Fruit fly (Drosophila melanogaster) whole organism, adult: ENCODE data around the gene CG12182.

Experiments
- CG11617 ChIP-seq: fragments of 200-800 bp; sonication (Bioruptor generic); optimal IDR thresholded peaks from 2 replicates; lab custom pipeline; 2017; ENCODE audit warnings: mild to moderate bottlenecking, missing biosample characterization, missing genetic modification reagents, missing genetic modification characterization
- CG12768 ChIP-seq: fragments of 200-800 bp; sonication (Bioruptor generic); optimal IDR thresholded peaks from 2 replicates; lab custom pipeline; 2017; ENCODE audit warnings: missing biosample characterization, missing genetic modification characterization, mild to moderate bottlenecking, moderate library complexity, missing genetic modification reagents
- CG14711 ChIP-seq: fragments of 200-800 bp; sonication (Bioruptor generic); optimal IDR thresholded peaks from 2 replicates; lab custom pipeline; 2018; ENCODE audit warnings: missing biosample characterization, mild to moderate bottlenecking, missing genetic modification characterization, moderate library complexity
- CG1620 ChIP-seq: fragments of 200-800 bp; sonication (Bioruptor generic); optimal IDR thresholded peaks from 2 replicates; lab custom pipeline; 2016; ENCODE audit warnings: missing biosample characterization, missing genetic modification characterization
- CG33017 ChIP-seq: fragments of 200-800 bp; sonication (Bioruptor generic); optimal IDR thresholded peaks from 2 replicates; lab custom pipeline; 2018; ENCODE audit warnings: missing biosample characterization, mild to moderate bottlenecking, missing genetic modification characterization, moderate library complexity
- CG5204 ChIP-seq: fragments of 200-800 bp; sonication (Bioruptor generic); optimal IDR thresholded peaks from 2 replicates; lab custom pipeline; 2016; ENCODE audit warnings: missing biosample characterization, missing genetic modification characterization
- CG7045 ChIP-seq: fragments of 200-800 bp; sonication (Bioruptor generic); optimal IDR thresholded peaks from 2 replicates; lab custom pipeline; 2017; ENCODE audit warnings: missing biosample characterization, mild to moderate bottlenecking, missing genetic modification characterization
- CG7101 ChIP-seq: fragments of 200-800 bp; sonication (Bioruptor generic); optimal IDR thresholded peaks from 2 replicates; lab custom pipeline; 2018; ENCODE audit warnings: missing biosample characterization, mild to moderate bottlenecking, missing genetic modification characterization, moderate library complexity
- Clk ChIP-seq: fragments of 200-800 bp; sonication (Bioruptor generic); optimal IDR thresholded peaks from 2 replicates; lab custom pipeline; 2017; ENCODE audit warnings: missing biosample characterization, missing genetic modification characterization
- Crg-1 ChIP-seq: fragments of 200-800 bp; sonication (Bioruptor generic); optimal IDR thresholded peaks from 2 replicates; lab custom pipeline; 2016; ENCODE audit warnings: missing biosample characterization, missing genetic modification characterization
- Hr96 ChIP-seq: fragments of 200-800 bp; sonication (Bioruptor generic); optimal IDR thresholded peaks from 2 replicates; lab custom pipeline; 2016; ENCODE audit warnings: missing biosample characterization, missing genetic modification characterization
- Mnt ChIP-seq: fragments of 200-800 bp; sonication (Bioruptor generic); optimal IDR thresholded peaks from 2 replicates; lab custom pipeline; 2016; ENCODE audit warnings: missing biosample characterization, mild to moderate bottlenecking, missing genetic modification characterization
- bab1 ChIP-seq: fragments of 200-800 bp; sonication (Bioruptor generic); optimal IDR thresholded peaks from 3 replicates; lab custom pipeline; 2019; ENCODE audit warnings: missing biosample characterization, mild to moderate bottlenecking, missing genetic modification characterization, moderate library complexity
- cic ChIP-seq: fragments of 200-800 bp; sonication (Bioruptor generic); optimal IDR thresholded peaks from 2 replicates; lab custom pipeline; 2017; ENCODE audit warnings: missing biosample characterization, mild to moderate bottlenecking, missing genetic modification characterization, moderate library complexity
- cnc ChIP-seq, 2 experiments: fragments of >200 bp; optimal IDR thresholded peaks; 2 replicates each; lab custom pipeline; 2017
- kay ChIP-seq: fragments of 200-800 bp; sonication (Bioruptor generic); peaks from one replicate; lab custom pipeline; 2016; ENCODE audit warnings: missing biosample characterization, missing genetic modification characterization, borderline replicate concordance
- pad ChIP-seq: fragments of 200-800 bp; sonication (Bioruptor generic); optimal IDR thresholded peaks from 3 replicates; lab custom pipeline; 2017; ENCODE audit warnings: missing biosample characterization, missing genetic modification characterization, mild to moderate bottlenecking, moderate library complexity, missing genetic modification reagents
- tj ChIP-seq: fragments of 200-800 bp; sonication (Bioruptor generic); optimal IDR thresholded peaks from 3 replicates; lab custom pipeline; 2017; ENCODE audit warnings: missing biosample characterization, mild to moderate bottlenecking, missing genetic modification characterization, moderate library complexity
- toe ChIP-seq: fragments of 200-800 bp; sonication (Bioruptor generic); optimal IDR thresholded peaks from 2 replicates; lab custom pipeline; 2016; ENCODE audit warnings: missing biosample characterization, missing genetic modification characterization

CG12182 gene

DNA sequence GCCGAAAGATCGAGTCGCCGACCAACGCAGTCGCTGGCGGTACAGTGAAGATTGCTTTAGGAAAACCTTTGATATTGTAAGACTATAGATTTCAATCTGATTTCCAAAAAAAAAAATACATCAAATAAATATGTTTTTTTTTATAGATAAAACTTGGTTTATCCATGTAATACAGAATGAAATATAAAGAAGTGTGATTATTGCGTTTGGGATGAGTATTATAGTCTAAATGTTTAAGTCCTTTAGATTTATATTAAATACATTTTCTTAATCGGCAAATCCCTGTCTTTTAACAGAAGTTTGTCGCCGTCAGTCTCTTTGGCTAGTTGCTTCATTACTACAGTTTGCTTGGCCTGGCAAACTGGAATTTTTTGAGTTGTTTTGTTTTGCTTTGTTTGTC, 17.5 kb downstream of the CG12182 start:
- no peak for TF ChIP-seq kay
- no peak for TF ChIP-seq CG7045 (GFP tag; lab: Kevin White, UChicago)
- TF ChIP-seq bab1 (GFP tag; lab: Kevin White, UChicago) = no peak
- TF ChIP-seq CG1620 = no peak
- TF ChIP-seq cic (GFP tag; lab: Kevin White, UChicago) = no peak

DNA sequence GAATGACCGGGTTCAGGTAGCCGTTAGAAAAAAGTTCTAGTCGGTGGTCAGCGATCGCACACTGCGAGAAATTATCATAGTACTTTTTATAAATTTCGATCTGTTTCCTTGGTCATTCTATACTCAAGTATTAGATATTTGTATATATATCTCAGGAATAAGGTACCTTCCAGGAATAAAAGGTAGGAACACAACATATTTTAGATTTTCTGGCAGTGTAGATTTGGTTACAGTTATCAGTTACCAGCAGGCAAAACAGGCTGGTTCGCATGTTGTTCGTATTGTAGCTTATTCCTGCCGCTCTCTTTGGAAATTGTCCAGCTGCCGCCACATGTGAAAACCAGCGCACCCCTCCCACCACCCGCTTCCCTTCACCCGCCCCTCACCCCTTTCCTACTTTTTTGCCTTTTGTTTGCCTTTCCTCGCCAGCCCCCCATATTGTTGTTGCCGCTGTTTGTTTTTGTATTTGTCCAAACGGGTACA, 18.0 kb downstream of the CG12182 start:
- TF ChIP-seq bab1 (GFP tag; lab: Kevin White, UChicago) (peak; percentile 16), cnc (optimal IDR thresholded peaks at IDR 0.05; lab: Kevin White, UChicago) (no peak), kay (no peak), CG7045 (GFP tag; lab: Kevin White, UChicago) (peak; percentile 62), CG14711 (tag; lab: Kevin White, UChicago) (peak; percentile 60), CG1620 (no peak), CG5204 (GFP tag; lab: Kevin White, UChicago) (no peak), CG33017 (tag; lab: Kevin White, UChicago) (peak; percentile 43), Hr96 (GFP tag; lab: Kevin White, UChicago) (peak; percentile 11), Mnt (no peak), tj (GFP tag; lab: Kevin White, UChicago) (peak; percentile 52), pad (peak; percentile 20), CG7101 (tag; lab: Kevin White, UChicago) (peak; percentile 65), toe (GFP tag; lab: Kevin White, UChicago) (no peak), CG12768 (peak; percentile 31), CG11617 (peak; percentile 54), Clk (GFP tag; lab: Kevin White, UChicago) (peak; percentile 6), cic (GFP tag; lab: Kevin White, UChicago) (peak; percentile 18), Crg-1 (GFP tag; lab: Kevin White, UChicago) (no peak)

DNA sequence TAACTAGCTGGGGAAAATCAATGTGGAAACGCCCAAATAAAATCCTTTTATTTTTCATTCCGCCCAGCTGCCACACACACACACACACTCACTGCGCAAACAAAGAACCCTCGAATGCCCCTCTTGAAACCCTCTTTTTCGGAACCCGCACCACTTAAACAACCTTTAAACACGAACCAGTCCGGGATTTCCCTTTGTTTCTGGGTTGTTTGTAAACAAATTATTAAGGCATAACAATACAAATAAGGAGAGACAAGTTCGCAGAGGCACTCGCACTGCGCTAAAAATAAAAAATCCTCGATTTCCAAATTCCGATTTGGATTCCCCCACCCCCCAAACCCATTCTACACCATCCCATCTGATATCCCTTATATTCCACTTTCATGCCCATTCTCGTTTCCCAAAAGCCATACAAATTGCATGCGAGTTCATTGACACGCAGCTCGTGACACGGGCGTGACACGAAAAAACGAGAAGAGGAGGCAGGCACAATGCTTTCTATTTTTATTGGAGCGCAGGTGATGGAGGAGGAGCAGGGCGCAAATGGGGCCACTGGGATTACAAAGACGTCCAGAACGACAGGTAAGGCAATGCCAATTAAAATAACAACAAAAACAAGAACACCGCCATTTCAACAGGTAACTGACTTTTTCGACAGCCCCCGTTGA, 19.7 kb downstream of the CG12182 start:
- TF ChIP-seq CG7101 (tag; lab: Kevin White, UChicago) = no peak
- TF ChIP-seq kay = no peak
- no peak for TF ChIP-seq CG1620
- no peak for TF ChIP-seq cic (GFP tag; lab: Kevin White, UChicago)
- TF ChIP-seq tj (GFP tag; lab: Kevin White, UChicago) = no peak
- TF ChIP-seq cnc (optimal IDR thresholded peaks at IDR 0.05; lab: Kevin White, UChicago) = no peak
- TF ChIP-seq CG33017 (tag; lab: Kevin White, UChicago) = no peak
- TF ChIP-seq CG12768 = no peak
- no peak for TF ChIP-seq bab1 (GFP tag; lab: Kevin White, UChicago)

DNA sequence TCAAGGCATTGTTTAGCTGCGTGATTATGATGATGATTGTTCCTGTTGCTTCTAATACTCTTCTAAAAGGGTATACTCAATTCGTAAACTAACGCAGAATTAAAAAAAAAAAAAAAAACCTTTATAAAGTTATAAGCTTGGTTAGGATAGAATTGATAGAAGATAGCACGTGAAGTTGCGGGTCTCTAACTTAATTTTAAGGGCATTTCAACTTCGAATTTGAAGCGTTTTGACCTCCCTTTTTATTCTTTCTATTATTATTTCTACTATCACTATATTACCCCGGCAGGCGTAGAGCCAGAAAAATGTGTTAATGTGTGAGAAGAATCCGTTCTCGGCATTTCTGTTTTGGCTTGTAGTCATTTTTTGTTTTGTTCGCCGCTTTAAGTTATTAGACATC, 20.6 kb downstream of the CG12182 start:
- no peak for TF ChIP-seq pad
- TF ChIP-seq CG12768 = no peak
- peak; percentile 6 for TF ChIP-seq CG7101 (tag; lab: Kevin White, UChicago)
- no peak for TF ChIP-seq Hr96 (GFP tag; lab: Kevin White, UChicago)
- peak; percentile 73 for TF ChIP-seq kay
- peak; percentile 18 for TF ChIP-seq CG14711 (tag; lab: Kevin White, UChicago)
- TF ChIP-seq bab1 (GFP tag; lab: Kevin White, UChicago) = no peak
- no peak for TF ChIP-seq toe (GFP tag; lab: Kevin White, UChicago)

DNA sequence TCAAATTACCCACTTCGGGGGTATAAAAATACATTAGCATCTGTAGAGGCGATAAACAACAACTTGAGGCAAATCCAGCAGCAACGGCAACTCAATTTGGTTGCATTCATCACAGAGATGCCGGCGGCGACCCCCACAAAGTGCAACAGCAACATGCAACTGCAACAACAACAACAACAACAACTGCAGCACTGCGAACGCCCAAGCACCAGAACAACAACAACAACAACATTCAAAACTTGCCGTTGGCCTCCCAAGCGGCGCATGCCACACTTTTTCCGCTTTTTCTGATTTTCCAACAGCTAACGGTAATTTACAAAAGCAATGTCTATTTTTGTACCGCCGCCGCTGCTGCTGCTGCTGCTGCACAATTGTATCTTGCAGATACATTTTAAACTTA, 21.1 kb downstream of the CG12182 start:
- no peak for TF ChIP-seq cic (GFP tag; lab: Kevin White, UChicago)
- TF ChIP-seq CG7101 (tag; lab: Kevin White, UChicago) = no peak

DNA sequence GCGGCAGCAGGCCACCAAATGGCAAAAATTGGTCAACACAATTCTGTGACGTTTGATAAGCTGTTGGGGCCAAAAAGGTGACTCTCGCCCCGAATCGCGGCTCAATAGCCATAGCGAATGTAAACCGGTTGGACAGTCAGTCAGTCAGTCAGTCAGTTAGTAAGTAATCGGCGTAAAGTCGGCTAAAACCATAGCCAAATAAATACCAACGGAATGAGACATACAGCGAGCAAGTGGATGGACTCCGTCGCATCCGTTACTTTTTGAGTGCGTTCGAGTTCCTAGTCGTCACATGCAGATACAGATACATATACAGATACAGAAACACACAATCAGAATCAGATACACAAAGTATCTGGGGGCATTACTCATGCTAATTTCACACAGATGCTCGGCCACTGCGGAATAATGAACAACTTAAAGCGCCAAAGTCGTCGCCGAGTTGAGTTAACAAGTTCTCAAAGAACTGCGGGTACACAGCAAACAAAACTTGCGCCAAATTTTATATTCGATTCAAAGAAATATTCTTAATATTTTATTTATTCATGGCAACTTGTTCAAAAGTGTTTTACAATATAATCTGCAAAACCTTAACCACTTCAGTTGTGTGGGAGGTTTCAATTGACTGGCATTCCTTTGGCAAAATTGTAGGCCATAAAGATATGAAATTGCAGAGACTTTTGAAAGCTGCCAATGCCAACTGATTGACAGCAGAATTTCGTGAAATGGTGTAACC, 22.1 kb downstream of the CG12182 start:
- TF ChIP-seq tj (GFP tag; lab: Kevin White, UChicago) (no peak), kay (peak; percentile 53)

DNA sequence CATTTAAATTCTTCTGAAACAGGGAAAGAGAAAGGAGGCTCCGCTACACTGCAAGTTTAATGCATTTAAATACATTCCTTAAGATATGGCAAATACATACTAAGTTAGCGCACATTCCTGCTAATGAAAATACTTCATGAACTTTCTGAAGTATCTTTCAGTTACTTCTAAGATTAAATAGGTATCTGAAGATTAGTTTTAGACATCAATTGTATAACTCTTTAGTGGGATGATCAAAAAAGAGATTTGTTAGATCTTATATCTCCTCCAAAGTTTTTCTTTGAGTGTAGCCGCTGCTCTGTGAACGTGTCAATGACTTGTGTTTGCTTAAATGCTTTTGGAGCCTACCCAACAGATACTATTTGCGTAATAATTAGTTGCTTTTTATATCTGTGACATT, 24.1 kb downstream of the CG12182 start:
- no peak for TF ChIP-seq CG14711 (tag; lab: Kevin White, UChicago)
- peak; percentile 53 for TF ChIP-seq kay
- no peak for TF ChIP-seq bab1 (GFP tag; lab: Kevin White, UChicago)
- no peak for TF ChIP-seq Hr96 (GFP tag; lab: Kevin White, UChicago)
- no peak for TF ChIP-seq cic (GFP tag; lab: Kevin White, UChicago)

DNA sequence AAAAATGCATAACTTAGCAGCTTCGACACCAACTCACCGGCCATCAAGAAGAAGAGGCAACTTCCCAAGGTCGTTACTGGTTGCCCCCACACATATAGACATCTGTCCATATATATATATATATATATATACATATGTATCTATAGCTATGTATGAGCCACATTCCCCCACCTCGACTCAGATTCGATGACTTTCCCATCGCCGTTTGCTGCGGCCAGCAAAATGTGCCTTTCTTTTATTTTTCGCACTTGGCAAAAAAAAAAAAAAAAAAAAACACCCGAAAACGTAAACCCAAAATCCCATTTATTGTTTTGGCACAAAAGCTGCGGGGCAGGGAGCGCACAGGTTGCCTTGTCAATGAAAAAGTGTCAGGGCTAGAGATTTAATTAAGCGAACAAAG, 24.7 kb downstream of the CG12182 start:
- TF ChIP-seq tj (GFP tag; lab: Kevin White, UChicago) (peak; percentile 94), CG7101 (tag; lab: Kevin White, UChicago) (no peak)
